Worm (Caenorhabditis elegans): Measurements from ENCODE around the gene C34C12.12.
A peak's percentile ranks its signal among the peaks of the same experiment; 100 is the strongest.

Gene C34C12.12

DNA sequence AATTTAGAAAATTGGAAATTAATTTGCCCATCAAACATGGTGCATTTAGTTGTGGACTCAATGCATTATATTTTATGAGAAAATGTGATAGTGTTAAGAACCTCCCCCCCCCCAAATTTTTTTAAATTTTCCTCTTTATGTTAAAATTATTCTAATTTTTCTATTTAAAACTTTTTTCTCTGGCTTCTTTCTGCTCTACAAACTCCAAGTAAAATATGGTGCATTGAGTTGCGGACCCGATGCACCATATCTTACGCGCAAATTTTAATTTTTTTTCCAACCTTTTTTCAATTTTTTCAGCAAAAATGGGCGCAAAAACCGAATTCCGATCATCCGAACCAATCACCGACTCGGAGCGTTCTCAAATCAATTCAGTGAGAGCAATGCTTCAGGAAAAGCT is 29.3 kb downstream of the C34C12.12 start, which contains the start of gene C34C12.6:
Gene C34C12.6, plus strand, starts transcription at position 301 of the 400 bp plus-strand sequence.
- TF ChIP-seq fkh-2 (tag; optimal IDR thresholded peaks at IDR 0.05) (no peak), egl-5 (tag; optimal IDR thresholded peaks at IDR 0.05) (no peak), elt-2 (tag; optimal IDR thresholded peaks at IDR 0.05) (no peak), ceh-16 (tag; optimal IDR thresholded peaks at IDR 0.05) (no peak), ceh-82 (tag; optimal IDR thresholded peaks at IDR 0.05) (no peak), ceh-28 (tag; optimal IDR thresholded peaks at IDR 0.05) (no peak), elt-3 (tag; optimal IDR thresholded peaks at IDR 0.05) (no peak), nhr-12 (tag; optimal IDR thresholded peaks at IDR 0.05) (no peak), nhr-76 (tag; optimal IDR thresholded peaks at IDR 0.05) (no peak), unc-39 (tag; optimal IDR thresholded peaks at IDR 0.05) (no peak), skn-1 (tag; optimal IDR thresholded peaks at IDR 0.05) (no peak), nhr-28 (tag; optimal IDR thresholded peaks at IDR 0.05) (no peak), ZK546.5 (tag; optimal IDR thresholded peaks at IDR 0.05) (no peak), nhr-43 (tag; optimal IDR thresholded peaks at IDR 0.05; ENCODE audit: poor library complexity, severe bottlenecking) (no peak), eor-1 (tag; optimal IDR thresholded peaks at IDR 0.05) (no peak), fkh-10 (GFP tag; optimal IDR thresholded peaks at IDR 0.05) (no peak), ama-1 (optimal IDR thresholded peaks at IDR 0.05) (no peak), egl-27 (tag; optimal IDR thresholded peaks at IDR 0.05) (no peak), nhr-67 (tag; optimal IDR thresholded peaks at IDR 0.05) (no peak)

DNA sequence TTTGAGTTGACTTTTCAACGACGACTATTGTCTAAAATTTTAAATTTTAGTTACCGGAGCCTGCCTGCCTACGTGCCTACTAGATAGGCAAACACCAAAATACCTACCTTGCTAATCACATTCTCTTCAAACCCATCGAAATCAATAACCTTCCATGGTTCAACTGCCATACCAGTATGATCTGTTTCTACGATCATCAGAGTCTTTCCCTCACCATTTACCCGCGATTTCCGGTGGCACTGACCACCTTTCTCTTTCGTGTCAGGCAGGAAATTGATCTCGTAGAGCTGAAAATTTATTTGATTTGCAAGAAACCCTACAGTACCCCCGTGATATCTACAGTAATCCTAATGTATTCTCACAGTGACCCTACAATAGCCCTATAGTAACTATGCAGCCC is 32.0 kb downstream of the C34C12.12 start:
- TF ChIP-seq mml-1 (tag; optimal IDR thresholded peaks at IDR 0.05) (no peak), nhr-67 (tag; optimal IDR thresholded peaks at IDR 0.05) (no peak)

DNA sequence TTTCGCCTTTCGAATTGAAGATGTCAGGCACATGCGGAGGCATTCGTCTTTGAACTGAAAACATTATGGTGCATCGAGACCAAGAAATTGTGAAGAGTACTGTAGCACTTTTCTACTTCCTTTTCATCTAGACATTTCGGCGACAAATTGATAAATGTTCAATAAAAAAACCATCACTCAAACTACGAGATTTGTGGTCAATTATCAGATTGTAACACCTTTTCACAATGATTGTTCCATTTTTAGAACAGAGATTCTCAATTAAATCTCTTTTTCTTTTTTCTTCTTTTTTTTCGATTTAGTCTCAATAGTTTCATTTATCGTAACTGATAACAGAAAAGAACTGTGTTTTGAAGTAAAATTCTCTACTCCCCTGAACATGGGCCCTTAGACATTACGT is 33.1 kb downstream of the C34C12.12 start:
- no peak for TF ChIP-seq ama-1 (optimal IDR thresholded peaks at IDR 0.05)
- TF ChIP-seq fkh-10 (GFP tag; optimal IDR thresholded peaks at IDR 0.05) = no peak
- no peak for TF ChIP-seq lin-15B (tag; optimal IDR thresholded peaks at IDR 0.05)
- no peak for TF ChIP-seq aly-2 (tag; optimal IDR thresholded peaks at IDR 0.05)
- no peak for TF ChIP-seq egl-5 (tag; optimal IDR thresholded peaks at IDR 0.05)
- peak; percentile 3 for TF ChIP-seq nhr-43 (tag; optimal IDR thresholded peaks at IDR 0.05; ENCODE audit: poor library complexity, severe bottlenecking)
- TF ChIP-seq jun-1 (tag; optimal IDR thresholded peaks at IDR 0.05) = no peak
- peak; percentile 6 for TF ChIP-seq nhr-23 (tag; optimal IDR thresholded peaks at IDR 0.05)

DNA sequence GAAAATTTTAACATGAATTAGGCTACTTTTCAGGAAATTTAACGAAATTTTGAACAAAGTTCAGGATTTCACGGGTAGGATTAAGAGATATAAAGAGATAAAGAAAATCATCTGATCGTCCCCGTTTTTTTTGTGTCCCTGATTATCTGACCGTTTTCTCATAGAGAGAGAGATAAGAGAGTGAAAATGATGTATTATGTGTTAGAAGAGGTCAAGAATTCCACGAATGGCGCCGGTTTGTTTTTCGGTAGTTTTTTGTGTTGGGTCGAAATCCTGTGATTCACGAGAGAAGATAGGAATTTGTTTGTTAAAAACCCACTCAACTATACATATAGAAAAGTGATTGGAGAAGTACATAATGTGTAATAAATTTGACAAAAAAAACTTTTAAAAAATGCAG is 34.1 kb downstream of the C34C12.12 start:
- TF ChIP-seq tbx-2 (tag; optimal IDR thresholded peaks at IDR 0.05) = no peak
- TF ChIP-seq nhr-23 (tag; optimal IDR thresholded peaks at IDR 0.05) = peak; percentile 51
- no peak for TF ChIP-seq nhr-76 (tag; optimal IDR thresholded peaks at IDR 0.05)
- no peak for TF ChIP-seq sea-2 (GFP tag; optimal IDR thresholded peaks at IDR 0.05)

DNA sequence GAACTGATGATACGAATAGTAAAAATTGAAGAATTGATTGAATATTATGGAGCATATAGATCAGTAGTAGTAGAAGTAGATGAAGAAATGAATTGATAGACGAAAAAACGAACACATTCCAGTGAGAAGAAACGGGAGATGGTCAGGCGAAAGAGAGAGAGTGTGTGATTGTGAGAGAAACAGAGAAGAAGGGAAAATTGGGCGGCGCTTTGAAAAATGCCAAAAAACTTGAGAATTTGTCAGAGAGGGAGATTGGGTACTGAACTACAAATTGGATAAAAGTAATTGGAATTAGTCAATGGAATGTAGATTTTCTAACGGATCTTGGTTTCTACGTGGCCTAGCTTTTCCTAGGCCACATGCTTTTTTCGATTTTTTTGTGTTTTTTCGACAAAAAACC is 35.2 kb downstream of the C34C12.12 start, which contains the start of gene C34C12.7:
Gene C34C12.7, minus strand, starts transcription at position 118 of the 400 bp plus-strand sequence.
- TF ChIP-seq ztf-11 (tag; optimal IDR thresholded peaks at IDR 0.05) (no peak), nhr-67 (tag; optimal IDR thresholded peaks at IDR 0.05) (no peak), elt-2 (tag; optimal IDR thresholded peaks at IDR 0.05) (no peak)

DNA sequence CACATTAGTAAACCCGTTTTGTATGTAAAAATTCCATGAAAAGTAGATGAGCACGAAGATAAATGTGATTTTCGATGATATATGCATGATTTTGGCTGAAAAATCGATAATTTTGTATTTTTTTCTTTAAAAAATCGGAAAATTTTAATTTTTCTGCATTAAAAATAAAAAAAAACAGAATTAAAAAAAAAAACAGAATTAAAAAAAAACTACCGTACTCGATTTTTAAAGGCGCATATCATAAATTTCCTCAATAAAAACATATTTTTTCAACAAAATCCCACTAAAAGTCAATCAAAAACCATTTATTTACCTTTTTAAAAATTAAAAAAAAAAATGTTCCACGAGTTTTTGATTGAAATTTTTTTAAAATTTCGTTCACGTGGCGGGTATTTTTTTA is 40.1 kb downstream of the C34C12.12 start, which contains the start of gene gly-14:
Gene gly-14, minus strand, starts transcription at position 101 of the 400 bp plus-strand sequence.
- TF ChIP-seq eor-1 (tag; optimal IDR thresholded peaks at IDR 0.05) (no peak), nhr-76 (tag; optimal IDR thresholded peaks at IDR 0.05) (no peak), nhr-237 (tag; optimal IDR thresholded peaks at IDR 0.05) (no peak), lin-15B (tag; optimal IDR thresholded peaks at IDR 0.05) (no peak), ZK546.5 (tag; optimal IDR thresholded peaks at IDR 0.05) (no peak), nhr-43 (tag; optimal IDR thresholded peaks at IDR 0.05; ENCODE audit: poor library complexity, severe bottlenecking) (no peak), ceh-9 (tag; optimal IDR thresholded peaks at IDR 0.05) (no peak), lin-39 (tag; optimal IDR thresholded peaks at IDR 0.05) (no peak), hmg-11 (tag; optimal IDR thresholded peaks at IDR 0.05) (no peak)

DNA sequence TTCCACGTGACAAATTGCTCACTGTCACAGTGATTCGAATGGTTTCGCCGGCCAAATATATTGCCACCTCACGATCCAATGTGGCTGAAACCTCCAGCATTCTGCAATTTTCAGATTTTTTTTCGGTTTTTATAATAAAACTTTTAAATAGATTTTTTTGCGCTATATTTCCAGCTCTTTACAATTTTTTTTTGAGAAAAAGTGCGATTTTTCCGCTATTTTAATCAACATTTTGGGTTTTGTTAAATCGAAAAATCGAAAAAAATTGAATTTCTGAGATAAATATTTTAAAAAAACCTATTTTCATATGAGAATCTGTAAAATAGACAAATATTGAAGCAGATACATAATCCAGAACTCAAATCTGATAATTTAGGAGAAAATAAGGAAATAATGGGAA is 46.0 kb downstream of the C34C12.12 start, which contains the start of gene M01F1.9:
Gene M01F1.9, minus strand, starts transcription at position 101 of the 400 bp plus-strand sequence.
- TF ChIP-seq ceh-28 (tag; optimal IDR thresholded peaks at IDR 0.05) = no peak
- no peak for TF ChIP-seq nhr-67 (tag; optimal IDR thresholded peaks at IDR 0.05)
- no peak for TF ChIP-seq jun-1 (tag; optimal IDR thresholded peaks at IDR 0.05)
- TF ChIP-seq fkh-2 (tag; optimal IDR thresholded peaks at IDR 0.05) = no peak
- TF ChIP-seq nfya-1 (tag; optimal IDR thresholded peaks at IDR 0.05; ENCODE audit: insufficient read depth) = no peak
- TF ChIP-seq pha-4 (tag; optimal IDR thresholded peaks at IDR 0.05) = no peak
- no peak for TF ChIP-seq ama-1 (optimal IDR thresholded peaks at IDR 0.05)
- no peak for TF ChIP-seq egl-27 (tag; optimal IDR thresholded peaks at IDR 0.05)
- TF ChIP-seq ZK546.5 (tag; optimal IDR thresholded peaks at IDR 0.05) = no peak
- TF ChIP-seq eor-1 (tag; optimal IDR thresholded peaks at IDR 0.05) = no peak
- TF ChIP-seq nhr-28 (tag; optimal IDR thresholded peaks at IDR 0.05) = no peak
- no peak for TF ChIP-seq ceh-16 (tag; optimal IDR thresholded peaks at IDR 0.05)
- TF ChIP-seq sea-2 (GFP tag; optimal IDR thresholded peaks at IDR 0.05) = no peak
- no peak for TF ChIP-seq tbx-2 (tag; optimal IDR thresholded peaks at IDR 0.05)
- no peak for TF ChIP-seq R02D3.7 (tag; optimal IDR thresholded peaks at IDR 0.05)
- TF ChIP-seq snpc-4 (tag; optimal IDR thresholded peaks at IDR 0.05) = no peak
- no peak for TF ChIP-seq lsy-12 (tag; optimal IDR thresholded peaks at IDR 0.05)
- TF ChIP-seq nhr-23 (tag; optimal IDR thresholded peaks at IDR 0.05) = no peak
- no peak for TF ChIP-seq daf-12 (tag; optimal IDR thresholded peaks at IDR 0.05)
